Worm (Caenorhabditis elegans) whole organism, early embryonic: Measurements from ENCODE around the gene srw-22.

Experiments
- ama-1 ChIP-seq: fragments of 150-350 bp; optimal IDR thresholded peaks from 2 replicates; lab custom pipeline; 2014
- ceh-36 ChIP-seq: sonication (generic microtip); optimal IDR thresholded peaks from 2 replicates; lab custom pipeline; 2016; ENCODE audit warnings: missing genetic modification characterization, inconsistent platforms, missing compliant biosample characterization
- flt-1 ChIP-seq: fragments of 200-800 bp; sonication (Bioruptor generic); IDR thresholded peaks from 2 replicates; pipeline ENCODE4 v1.3.6; 2022; ENCODE audit warnings: missing genetic modification characterization, missing compliant biosample characterization
- scrt-1 ChIP-seq: fragments of 200-800 bp; sonication (Bioruptor generic); IDR thresholded peaks from 2 replicates; pipeline ENCODE4 v1.3.6; 2022; ENCODE audit warnings: missing genetic modification characterization, missing compliant biosample characterization
- tbx-37 ChIP-seq: fragments of 200-800 bp; sonication (Bioruptor generic); conservative IDR thresholded peaks from 2 replicates; pipeline ENCODE4 v1.3.6; 2022; ENCODE audit warnings: missing genetic modification reagents, missing genetic modification characterization, missing compliant biosample characterization

ce11 chrV:15305502-15305901, 37.1 kb downstream of the srw-22 start, which contains the start of gene T26H8.5:
- no peak for TF ChIP-seq ama-1 (lab: Kevin White, UChicago)
- TF ChIP-seq ceh-36 (tag; lab: Kevin White, UChicago), result no peak
- TF ChIP-seq flt-1 (GFP tag; lab: Robert Waterston, UW), result no peak
- no peak for TF ChIP-seq tbx-37 (GFP tag; lab: Robert Waterston, UW)
- TF ChIP-seq scrt-1, result no peak
